Worm (Caenorhabditis elegans): ENCODE data around the gene arrd-6.
A peak's percentile ranks its signal among the peaks of the same experiment; 100 is the strongest.

- TF ChIP-seq unc-62 (GFP tag; optimal IDR thresholded peaks at IDR 0.05) = no peak
- peak; percentile 69 for TF ChIP-seq pha-4 (tag; optimal IDR thresholded peaks at IDR 0.05)
Observed at ce11 chrII:11150976-11151375, 8.4 kb downstream of the arrd-6 start.

Measured in whole organism, L3 larva.